Fruit fly (Drosophila melanogaster): Measurements from ENCODE around the gene eyg.
A peak's percentile ranks its signal among the peaks of the same experiment; 100 is the strongest.

eyg gene

DNA sequence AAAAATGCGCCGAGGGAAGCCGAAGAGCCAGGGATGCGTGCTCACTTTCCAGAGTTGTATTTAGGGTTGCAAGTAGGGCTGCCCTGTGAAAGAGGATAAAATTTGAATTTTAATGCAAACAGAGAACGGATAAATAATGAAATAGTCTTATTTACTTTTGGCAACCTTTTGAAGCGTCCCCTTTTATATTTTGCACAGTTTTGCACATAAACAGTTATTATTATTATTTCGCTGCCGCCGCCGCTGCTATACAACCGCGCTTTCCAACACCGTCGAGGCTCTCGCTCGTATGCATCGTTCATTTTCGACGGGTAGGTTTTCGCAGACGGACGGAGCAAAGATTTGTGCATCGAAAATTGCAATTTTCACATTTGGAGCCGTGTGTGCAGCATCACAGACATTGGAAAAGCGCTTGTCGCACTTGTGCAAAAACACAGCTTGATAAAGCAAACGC lies 47.0 kb upstream of the eyg start, which contains the start of the genes sti and tral (continued):
- no peak for TF ChIP-seq Hr78 (GFP tag; optimal IDR thresholded peaks at IDR 0.05)
- peak; percentile 23 for TF ChIP-seq Rel (GFP tag; optimal IDR thresholded peaks at IDR 0.05)
- TF ChIP-seq Rel (tag; optimal IDR thresholded peaks at IDR 0.05): peak; percentile 50
- peak; percentile 5 to 93 for TF ChIP-seq foxo (GFP tag; optimal IDR thresholded peaks at IDR 0.05)
- TF ChIP-seq Mio (GFP tag; optimal IDR thresholded peaks at IDR 0.05): no peak
- TF ChIP-seq pan (optimal IDR thresholded peaks at IDR 0.05): no peak
- TF ChIP-seq Dfd (GFP tag; optimal IDR thresholded peaks at IDR 0.05): no peak
- TF ChIP-seq Myc (optimal IDR thresholded peaks at IDR 0.05): peak; percentile 80
- TF ChIP-seq Abd-B (GFP tag; optimal IDR thresholded peaks at IDR 0.05): no peak

DNA sequence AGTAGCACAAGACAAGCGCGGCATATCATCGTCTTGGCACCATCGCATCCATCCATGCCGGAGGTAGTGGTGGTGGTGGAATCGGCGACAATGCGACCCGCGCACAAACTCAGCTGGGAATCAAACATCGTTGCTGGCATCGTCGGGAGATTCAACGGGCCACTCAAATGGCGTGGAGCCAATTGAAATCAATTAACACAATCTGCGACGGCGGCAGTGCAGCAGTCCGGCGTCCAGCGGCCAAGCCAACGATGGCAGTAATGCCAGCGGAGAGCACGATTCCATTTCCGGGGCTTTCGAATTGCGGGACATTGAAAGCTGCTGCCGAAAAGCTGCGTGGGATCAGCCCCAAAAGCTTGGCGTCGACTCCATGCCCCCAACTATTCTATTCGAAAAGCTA lies 39.8 kb upstream of the eyg start, which contains the start of gene CG10654:
CG10654 (minus strand) TSS at position 270 of the 400 bp plus-strand sequence.
- TF ChIP-seq Abd-B (GFP tag; optimal IDR thresholded peaks at IDR 0.05) (no peak), Jra (GFP tag; optimal IDR thresholded peaks at IDR 0.05) (no peak), brk (GFP tag; optimal IDR thresholded peaks at IDR 0.05) (no peak), Hr78 (GFP tag; optimal IDR thresholded peaks at IDR 0.05) (no peak), Hr83 (GFP tag; optimal IDR thresholded peaks at IDR 0.05; ENCODE audit: poor library complexity, severe bottlenecking) (no peak), jim (GFP tag; optimal IDR thresholded peaks at IDR 0.05) (no peak), CG9705 (GFP tag; optimal IDR thresholded peaks at IDR 0.05) (no peak), br (GFP tag; optimal IDR thresholded peaks at IDR 0.05) (no peak), dl (GFP tag; optimal IDR thresholded peaks at IDR 0.05; ENCODE audit: insufficient read depth in 1 of 2, partially characterized antibody in 2 of 2) (no peak), CrebA (GFP tag; optimal IDR thresholded peaks at IDR 0.05; ENCODE audit: borderline replicate concordance) (no peak), sage (GFP tag; optimal IDR thresholded peaks at IDR 0.05) (no peak), GATAd (GFP tag; optimal IDR thresholded peaks at IDR 0.05) (no peak), N (GFP tag; optimal IDR thresholded peaks at IDR 0.05) (no peak), foxo (GFP tag; optimal IDR thresholded peaks at IDR 0.05) (no peak)

DNA sequence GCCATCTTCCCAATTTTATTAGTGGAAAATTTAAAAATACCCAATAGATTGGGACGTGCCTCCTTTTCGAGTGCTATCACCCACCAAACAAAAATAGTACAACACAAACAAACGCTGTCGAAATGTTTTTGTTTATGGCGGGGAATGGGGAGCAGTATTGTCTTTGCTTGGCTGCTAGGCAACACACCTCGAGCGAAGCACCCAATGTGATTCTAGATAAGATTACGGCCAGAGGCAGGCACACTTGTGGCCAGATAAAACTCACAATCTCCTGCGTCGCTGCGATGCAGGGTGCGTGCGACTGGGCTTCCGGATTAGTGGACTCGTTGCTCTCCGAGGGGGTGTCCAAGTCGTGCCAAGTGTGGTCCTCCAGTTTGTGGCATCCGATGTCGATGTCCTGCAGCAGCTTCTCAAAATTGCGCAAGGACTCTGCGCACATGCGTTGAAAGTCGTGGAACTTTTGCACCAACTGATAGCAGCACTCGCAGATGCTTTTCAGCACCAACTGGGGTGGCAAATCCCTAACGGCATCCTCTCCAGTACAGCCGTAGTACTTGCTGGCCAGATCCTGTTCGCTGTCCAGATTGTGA lies 39.2 kb upstream of the eyg start:
- TF ChIP-seq Jra (GFP tag; optimal IDR thresholded peaks at IDR 0.05) (no peak), h (GFP tag; optimal IDR thresholded peaks at IDR 0.05) (peak; percentile 75)

DNA sequence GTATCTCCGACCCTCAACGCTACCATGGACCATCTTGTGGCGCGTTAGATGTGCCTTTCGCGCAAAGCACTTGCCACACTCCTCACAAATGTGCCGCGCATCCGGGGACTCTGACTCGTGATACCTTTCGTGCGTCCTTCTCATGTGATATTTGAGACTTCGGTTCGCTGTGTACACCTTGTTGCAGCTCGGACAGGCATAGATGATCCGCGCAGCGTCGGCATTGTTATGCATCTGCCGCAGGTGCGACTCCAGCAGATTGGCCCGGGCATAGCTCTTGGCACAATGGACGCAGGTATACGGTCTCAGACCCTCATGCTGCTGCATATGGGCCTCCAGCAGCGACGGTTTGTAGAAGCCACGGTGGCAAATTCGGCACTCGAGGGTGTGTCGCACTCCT lies 38.2 kb upstream of the eyg start:
- no peak for TF ChIP-seq OdsH (GFP tag; optimal IDR thresholded peaks at IDR 0.05)

DNA sequence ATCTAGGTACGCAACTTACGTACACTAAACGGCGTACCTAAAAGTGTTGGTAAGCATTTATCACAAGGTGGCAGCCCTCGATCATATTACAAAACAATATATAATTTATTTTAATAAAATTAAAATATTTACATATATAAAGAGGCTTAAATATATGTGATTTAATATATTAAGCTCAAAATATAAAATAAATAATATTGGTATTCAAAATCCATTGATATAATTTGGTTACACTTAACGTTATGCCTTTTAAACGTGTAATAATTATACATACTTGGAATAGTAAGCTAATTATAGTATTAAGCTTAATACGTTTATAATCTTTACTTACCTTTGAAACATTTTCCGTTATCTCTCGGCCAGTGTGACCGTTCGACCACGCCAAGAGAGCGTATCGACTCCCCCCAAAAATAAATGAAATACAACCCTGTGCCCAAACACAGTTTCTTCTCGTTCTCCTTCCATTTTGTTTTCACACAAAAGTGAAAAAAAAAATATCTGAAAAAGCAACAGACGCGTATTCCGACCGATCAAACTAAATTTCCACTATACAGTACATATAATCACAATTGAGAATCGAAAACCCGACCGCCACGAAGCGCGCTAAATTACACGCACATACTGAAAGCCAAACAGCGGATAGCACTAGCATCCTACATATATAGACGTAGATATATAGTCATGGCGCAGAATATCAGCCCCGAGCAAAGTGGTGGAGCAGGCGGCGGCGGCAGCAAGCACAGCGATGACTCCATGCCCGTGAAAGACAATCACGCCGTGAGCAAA lies 36.2 kb upstream of the eyg start, which contains the start of the genes CG10646 and vih:
CG10646 (minus strand) TSS at position 30 of the 786 bp plus-strand sequence.
vih (plus strand) TSS at position 428 of the 786 bp plus-strand sequence.
- TF ChIP-seq HLH106 (tag; optimal IDR thresholded peaks at IDR 0.05): peak; percentile 45
- TF ChIP-seq tai (GFP tag; optimal IDR thresholded peaks at IDR 0.05): no peak
- peak; percentile 59 for TF ChIP-seq h (GFP tag; optimal IDR thresholded peaks at IDR 0.05)
- TF ChIP-seq Abd-B (GFP tag; optimal IDR thresholded peaks at IDR 0.05): no peak
- TF ChIP-seq Hr83 (GFP tag; optimal IDR thresholded peaks at IDR 0.05; ENCODE audit: poor library complexity, severe bottlenecking): peak; percentile 47
- peak; percentile 24 for TF ChIP-seq dsf (GFP tag; optimal IDR thresholded peaks at IDR 0.05; ENCODE audit: borderline replicate concordance)
- peak; percentile 40 for TF ChIP-seq CG9705 (GFP tag; optimal IDR thresholded peaks at IDR 0.05)
- peak; percentile 67 for TF ChIP-seq psq (GFP tag; optimal IDR thresholded peaks at IDR 0.05)
- TF ChIP-seq fru (GFP tag; optimal IDR thresholded peaks at IDR 0.05): peak; percentile 50
- no peak for TF ChIP-seq dl (GFP tag; optimal IDR thresholded peaks at IDR 0.05; ENCODE audit: insufficient read depth in 1 of 2, partially characterized antibody in 2 of 2)
- peak; percentile 54 for TF ChIP-seq Sp1 (GFP tag; optimal IDR thresholded peaks at IDR 0.05)
- no peak for TF ChIP-seq dmrt93B (GFP tag; optimal IDR thresholded peaks at IDR 0.05)
- TF ChIP-seq rgr (GFP tag; optimal IDR thresholded peaks at IDR 0.05): peak; percentile 60
- peak; percentile 37 for TF ChIP-seq OdsH (GFP tag; optimal IDR thresholded peaks at IDR 0.05)
- TF ChIP-seq CrebA (GFP tag; optimal IDR thresholded peaks at IDR 0.05; ENCODE audit: borderline replicate concordance): no peak
- TF ChIP-seq Rel (GFP tag; optimal IDR thresholded peaks at IDR 0.05): no peak
- peak; percentile 43 for TF ChIP-seq Rel (tag; optimal IDR thresholded peaks at IDR 0.05)
- peak; percentile 11 for TF ChIP-seq br (GFP tag; optimal IDR thresholded peaks at IDR 0.05)
- peak in 1 of 2 experiments; percentile 66 for TF ChIP-seq foxo (GFP tag; optimal IDR thresholded peaks at IDR 0.05)
- peak; percentile 12 for TF ChIP-seq ey (GFP tag; optimal IDR thresholded peaks at IDR 0.05)
- no peak for TF ChIP-seq Mio (GFP tag; optimal IDR thresholded peaks at IDR 0.05)
- peak; percentile 47 for TF ChIP-seq Myc (optimal IDR thresholded peaks at IDR 0.05)
